Worm (Caenorhabditis elegans): ENCODE measurements around the gene F49F1.17.

F49F1.17 gene

DNA sequence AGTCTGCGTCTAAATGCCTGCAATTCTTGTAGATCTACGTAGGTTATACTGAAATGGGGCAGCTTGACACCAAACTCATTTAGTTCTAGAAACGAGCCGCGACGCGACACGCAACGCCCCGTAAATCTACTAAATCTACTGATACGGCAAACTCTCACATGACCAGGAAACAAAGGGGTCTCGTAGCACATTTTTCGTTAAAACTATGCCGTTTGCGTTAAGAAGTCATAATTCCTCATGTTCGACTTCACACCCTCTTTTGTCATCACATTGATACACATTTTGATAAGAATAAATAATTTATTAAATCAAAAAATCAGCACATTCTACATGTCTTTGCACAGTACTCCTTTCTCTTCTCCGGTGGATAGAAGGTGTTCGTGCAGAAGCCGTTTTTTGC lies 14.6 kb downstream of the F49F1.17 start:
- no peak for TF ChIP-seq ZK546.5 (tag; optimal IDR thresholded peaks at IDR 0.05)
- no peak for TF ChIP-seq unc-39 (tag; optimal IDR thresholded peaks at IDR 0.05)
- TF ChIP-seq ceh-16 (tag; optimal IDR thresholded peaks at IDR 0.05): no peak
- TF ChIP-seq ztf-4 (tag; optimal IDR thresholded peaks at IDR 0.05): no peak

DNA sequence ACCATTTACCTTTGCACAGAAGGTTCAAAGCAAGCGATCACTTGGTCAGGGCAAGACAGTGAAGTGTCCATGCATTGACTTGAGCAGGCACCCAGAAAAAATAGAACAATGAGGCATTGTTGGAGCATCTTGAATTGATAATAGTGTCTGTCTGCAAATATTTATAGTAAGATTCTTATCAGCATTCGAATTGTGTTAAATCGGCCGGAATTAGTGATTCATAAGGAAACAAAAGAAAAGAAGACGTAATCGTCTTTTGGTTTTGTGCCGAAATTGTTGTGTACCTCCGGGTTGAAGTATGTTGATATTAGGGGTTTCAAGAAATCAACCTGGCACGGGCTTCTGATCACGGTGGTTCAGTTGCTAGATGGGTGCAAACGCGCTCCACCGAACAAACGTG lies 15.4 kb downstream of the F49F1.17 start, which contains the start of gene F49F1.5:
Gene F49F1.5 (minus strand): TSS at position 153 of the 400 bp plus-strand sequence.
- TF ChIP-seq crh-2 (tag; optimal IDR thresholded peaks at IDR 0.05) (no peak), mdl-1 (tag; optimal IDR thresholded peaks at IDR 0.05) (no peak), unc-55 (GFP tag; optimal IDR thresholded peaks at IDR 0.05) (no peak), lin-11 (tag; optimal IDR thresholded peaks at IDR 0.05) (no peak), snpc-4 (tag; optimal IDR thresholded peaks at IDR 0.05) (no peak), ama-1 (optimal IDR thresholded peaks at IDR 0.05) (no peak), nhr-23 (tag; optimal IDR thresholded peaks at IDR 0.05) (no peak), nhr-25 (tag; optimal IDR thresholded peaks at IDR 0.05) (no peak), ceh-82 (tag; optimal IDR thresholded peaks at IDR 0.05) (no peak), F13H6.1 (tag; optimal IDR thresholded peaks at IDR 0.05) (no peak), nhr-21 (tag; optimal IDR thresholded peaks at IDR 0.05) (no peak), mab-5 (tag; optimal IDR thresholded peaks at IDR 0.05) (no peak), ztf-11 (tag; optimal IDR thresholded peaks at IDR 0.05) (no peak), blmp-1 (tag; optimal IDR thresholded peaks at IDR 0.05; ENCODE audit: insufficient read depth) (no peak), sem-4 (tag; optimal IDR thresholded peaks at IDR 0.05) (no peak), unc-39 (tag; optimal IDR thresholded peaks at IDR 0.05) (no peak), nhr-237 (tag; optimal IDR thresholded peaks at IDR 0.05) (no peak), R02D3.7 (tag; optimal IDR thresholded peaks at IDR 0.05) (no peak), nhr-11 (tag; optimal IDR thresholded peaks at IDR 0.05) (no peak)

DNA sequence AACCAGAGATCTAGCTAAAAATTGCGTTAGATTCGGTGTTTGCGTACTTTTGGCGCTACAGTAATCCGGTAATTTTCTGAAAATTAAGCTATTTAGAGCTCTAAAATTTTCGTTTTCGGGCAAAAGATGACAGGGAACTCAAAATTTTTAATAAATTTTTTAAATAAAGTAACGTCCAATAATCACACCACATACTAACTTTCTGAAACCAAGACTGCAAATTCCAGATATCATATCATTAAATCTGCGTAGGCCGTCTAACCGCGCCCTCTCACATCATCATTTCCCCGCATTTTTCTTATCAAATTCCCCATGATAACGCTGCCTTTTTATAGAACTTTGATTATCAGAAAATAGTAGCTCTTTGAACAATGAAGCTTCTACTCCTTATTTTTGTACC lies 18.2 kb downstream of the F49F1.17 start, which contains the start of gene drd-50:
Gene drd-50 (plus strand): TSS at position 301 of the 400 bp plus-strand sequence.
- TF ChIP-seq ztf-11 (tag; optimal IDR thresholded peaks at IDR 0.05): no peak
- TF ChIP-seq lin-13 (GFP tag; optimal IDR thresholded peaks at IDR 0.05): no peak
- peak; percentile 15 for TF ChIP-seq fos-1 (tag; optimal IDR thresholded peaks at IDR 0.05)
- no peak for TF ChIP-seq nhr-12 (tag; optimal IDR thresholded peaks at IDR 0.05)
- no peak for TF ChIP-seq ZK546.5 (tag; optimal IDR thresholded peaks at IDR 0.05)
- TF ChIP-seq ztf-4 (tag; optimal IDR thresholded peaks at IDR 0.05): no peak

DNA sequence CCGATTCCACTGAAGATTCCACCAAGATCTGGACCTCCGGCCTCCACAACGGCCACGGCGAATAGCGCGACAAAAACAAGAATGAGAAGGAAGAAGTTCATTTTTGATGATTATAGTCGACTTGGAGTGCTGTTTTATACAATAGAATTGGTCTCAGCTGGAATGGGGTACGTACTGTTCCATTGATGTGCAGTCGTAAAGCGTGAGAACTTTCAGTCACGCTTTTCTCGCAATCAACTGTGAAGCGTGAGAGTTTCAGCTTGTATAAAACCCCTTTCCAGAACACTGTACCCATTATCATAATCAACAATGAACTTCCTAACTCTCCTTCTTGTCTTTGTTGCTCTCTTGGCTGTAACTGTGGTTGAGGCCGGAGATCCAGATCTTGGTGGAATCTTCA lies 20.0 kb downstream of the F49F1.17 start, which contains the start of the genes F49F1.4 and F49F1.2:
Gene F49F1.4 (minus strand): TSS at position 101 of the 400 bp plus-strand sequence.
Gene F49F1.2 (plus strand): TSS at position 310 of the 400 bp plus-strand sequence.
- no peak for TF ChIP-seq lin-39 (tag; optimal IDR thresholded peaks at IDR 0.05)
- TF ChIP-seq lin-11 (tag; optimal IDR thresholded peaks at IDR 0.05): no peak
- TF ChIP-seq blmp-1 (tag; optimal IDR thresholded peaks at IDR 0.05; ENCODE audit: insufficient read depth): no peak
- no peak for TF ChIP-seq nhr-21 (tag; optimal IDR thresholded peaks at IDR 0.05)
- TF ChIP-seq unc-62 (GFP tag; optimal IDR thresholded peaks at IDR 0.05): no peak
- no peak for TF ChIP-seq F13H6.1 (tag; optimal IDR thresholded peaks at IDR 0.05)
- no peak for TF ChIP-seq ztf-11 (tag; optimal IDR thresholded peaks at IDR 0.05)
- TF ChIP-seq gmeb-1 (tag; optimal IDR thresholded peaks at IDR 0.05): no peak
- TF ChIP-seq C34F6.9 (tag; optimal IDR thresholded peaks at IDR 0.05): no peak
- no peak for TF ChIP-seq nhr-237 (tag; optimal IDR thresholded peaks at IDR 0.05)
- TF ChIP-seq lsy-2 (tag; optimal IDR thresholded peaks at IDR 0.05): no peak
- no peak for TF ChIP-seq nhr-10 (tag; optimal IDR thresholded peaks at IDR 0.05)
- TF ChIP-seq nhr-129 (tag; optimal IDR thresholded peaks at IDR 0.05): no peak

DNA sequence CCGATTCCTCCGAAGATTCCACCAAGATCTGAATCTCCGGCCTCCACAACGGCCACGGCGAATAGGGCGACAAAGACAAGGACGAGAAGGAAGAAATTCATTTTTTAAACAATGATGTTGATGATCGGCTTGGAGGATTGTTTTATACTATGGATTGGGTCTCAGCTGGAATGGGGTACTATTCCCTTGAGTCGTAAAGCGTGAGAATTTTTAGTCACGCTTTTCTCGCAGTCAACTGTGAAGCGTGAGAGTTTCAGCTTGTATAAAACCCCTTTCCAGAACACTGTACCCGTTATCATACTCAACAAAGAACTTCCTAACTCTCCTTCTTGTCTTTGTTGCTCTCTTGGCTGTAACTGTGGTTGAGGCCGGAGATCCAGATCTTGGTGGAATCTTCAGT lies 21.1 kb downstream of the F49F1.17 start, which contains the start of gene F49F1.15:
Gene F49F1.15 (minus strand): TSS at position 101 of the 400 bp plus-strand sequence.
- no peak for TF ChIP-seq lsy-2 (tag; optimal IDR thresholded peaks at IDR 0.05)
- no peak for TF ChIP-seq Y55F3AM.14 (GFP tag; optimal IDR thresholded peaks at IDR 0.05)
- TF ChIP-seq ceh-82 (tag; optimal IDR thresholded peaks at IDR 0.05): no peak
- no peak for TF ChIP-seq alr-1 (tag; optimal IDR thresholded peaks at IDR 0.05)
- no peak for TF ChIP-seq snpc-4 (tag; optimal IDR thresholded peaks at IDR 0.05)
- TF ChIP-seq peb-1 (tag; optimal IDR thresholded peaks at IDR 0.05): no peak
- TF ChIP-seq sma-3 (GFP tag; optimal IDR thresholded peaks at IDR 0.05): no peak
- no peak for TF ChIP-seq elt-3 (tag; optimal IDR thresholded peaks at IDR 0.05)
- no peak for TF ChIP-seq nhr-10 (tag; optimal IDR thresholded peaks at IDR 0.05)
- no peak for TF ChIP-seq ztf-1 (GFP tag; conservative IDR thresholded peaks at IDR 0.05)
- no peak for TF ChIP-seq aly-2 (tag; optimal IDR thresholded peaks at IDR 0.05)
- no peak for TF ChIP-seq mab-5 (tag; optimal IDR thresholded peaks at IDR 0.05)
- TF ChIP-seq ama-1 (optimal IDR thresholded peaks at IDR 0.05): no peak
- TF ChIP-seq lin-13 (GFP tag; optimal IDR thresholded peaks at IDR 0.05): no peak
- TF ChIP-seq unc-39 (tag; optimal IDR thresholded peaks at IDR 0.05): no peak
- TF ChIP-seq unc-55 (GFP tag; optimal IDR thresholded peaks at IDR 0.05): no peak
- no peak for TF ChIP-seq nhr-6 (tag; optimal IDR thresholded peaks at IDR 0.05)
- TF ChIP-seq crh-2 (tag; optimal IDR thresholded peaks at IDR 0.05): no peak
